Worm (Caenorhabditis elegans) whole organism, young adult: ENCODE results near the gene Y46H3D.8.

Experiments used
- bed-1 ChIP-seq: fragments of 200-800 bp; sonication (Bioruptor generic); IDR thresholded peaks from 2 replicates; pipeline ENCODE4 v1.3.6; 2022; ENCODE audit warnings: missing genetic modification reagents, missing genetic modification characterization, missing compliant biosample characterization
- unc-62 ChIP-seq: fragments of 150-350 bp; optimal IDR thresholded peaks from 2 replicates; lab custom pipeline; 2014; ENCODE audit warnings: missing biosample characterization, missing genetic modification reagents, missing genetic modification characterization
- zfh-2 ChIP-seq: fragments of 200-800 bp; sonication (Bioruptor generic); conservative IDR thresholded peaks from 2 replicates; pipeline ENCODE4 v1.3.6; 2022; ENCODE audit warnings: missing genetic modification reagents, missing genetic modification characterization, missing compliant biosample characterization
- ztf-18 ChIP-seq: sonication (generic microtip); optimal IDR thresholded peaks from 2 replicates; lab custom pipeline; 2016; ENCODE audit warnings: missing genotype, mild to moderate bottlenecking, missing genetic modification characterization, missing compliant biosample characterization

DNA sequence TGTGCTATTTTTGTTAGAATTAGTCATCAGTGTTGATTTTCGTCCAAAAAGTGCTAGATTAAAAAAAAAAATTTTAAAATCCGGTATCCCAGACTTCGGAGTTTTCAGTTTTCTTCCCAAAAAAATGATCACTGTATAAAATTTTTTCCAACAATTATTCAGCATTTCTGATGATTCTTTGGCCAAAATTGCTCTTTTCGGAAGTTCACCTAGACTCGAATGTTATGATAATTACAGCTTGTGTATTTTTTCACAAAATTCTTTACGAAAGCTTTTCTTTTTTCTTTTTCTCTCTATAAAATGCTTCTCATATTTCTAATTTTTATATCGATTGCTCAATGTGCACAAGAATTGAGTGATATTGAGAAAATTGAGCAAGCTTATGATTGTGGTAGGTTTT lies 669 bp upstream of the Y46H3D.8 start, which contains the start of gene irld-17:
- TF ChIP-seq ztf-18 (tag; lab: Kevin White, UChicago) = no peak
- TF ChIP-seq zfh-2 (GFP tag; lab: Robert Waterston, UW) = no peak
- TF ChIP-seq unc-62 (GFP tag; lab: Kevin White, UChicago) = no peak
- TF ChIP-seq bed-1 (GFP tag; lab: Robert Waterston, UW) = no peak
